Fruit fly (Drosophila melanogaster) Kc167 (cell line): ENCODE data around the gene CG5882.

Experiments
- Myc ChIP-seq: fragments of >200 bp; optimal IDR thresholded peaks from 2 replicates; lab custom pipeline; 2017; ENCODE audit warnings: missing external identifiers
- Sin3A ChIP-seq: fragments of >200 bp; optimal IDR thresholded peaks from 2 replicates; lab custom pipeline; 2018; ENCODE audit warnings: missing external identifiers
- h ChIP-seq: fragments of >200 bp; optimal IDR thresholded peaks from 3 replicates; lab custom pipeline; 2018; ENCODE audit warnings: missing external identifiers
- insv ChIP-seq: fragments of >200 bp; optimal IDR thresholded peaks from 3 replicates; lab custom pipeline; 2018; ENCODE audit warnings: missing external identifiers
- psq ChIP-seq: fragments of >200 bp; optimal IDR thresholded peaks from 2 replicates; lab custom pipeline; 2017; ENCODE audit warnings: missing external identifiers
- ttk ChIP-seq: sonication (Bioruptor generic); optimal IDR thresholded peaks from 2 replicates; lab custom pipeline; 2017; ENCODE audit warnings: missing external identifiers

The CG5882 gene

DNA sequence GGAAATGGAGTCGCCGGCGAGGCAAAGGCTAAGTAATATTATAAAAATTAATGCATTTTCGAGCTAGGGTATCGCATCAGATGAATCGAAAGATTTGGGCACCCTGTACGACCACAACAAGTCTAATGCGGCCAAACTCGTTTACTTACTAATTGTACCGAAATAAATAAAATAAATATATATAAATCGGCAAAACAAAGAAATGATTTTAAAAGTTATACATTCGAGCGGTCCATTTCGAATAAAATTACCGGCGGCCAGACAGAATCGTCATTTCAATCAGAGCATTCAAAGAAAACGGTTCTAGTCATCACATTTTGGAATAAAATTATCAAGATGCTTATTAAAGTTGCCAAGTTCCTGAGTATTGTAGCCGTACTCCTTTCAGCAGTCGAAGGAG, 25.6 kb upstream of the CG5882 start, which contains the start of gene CG14258:
TSS of gene CG14258 (plus strand) at position 301 of the 400 bp plus-strand sequence.
- no peak for TF ChIP-seq h (lab: Kevin White, UChicago)
- no peak for TF ChIP-seq Myc (lab: Kevin White, UChicago)
- TF ChIP-seq Sin3A, result no peak
- no peak for TF ChIP-seq ttk (lab: Kevin White, UChicago)
- TF ChIP-seq psq (lab: Kevin White, UChicago), result no peak
- no peak for TF ChIP-seq insv (lab: Kevin White, UChicago)

DNA sequence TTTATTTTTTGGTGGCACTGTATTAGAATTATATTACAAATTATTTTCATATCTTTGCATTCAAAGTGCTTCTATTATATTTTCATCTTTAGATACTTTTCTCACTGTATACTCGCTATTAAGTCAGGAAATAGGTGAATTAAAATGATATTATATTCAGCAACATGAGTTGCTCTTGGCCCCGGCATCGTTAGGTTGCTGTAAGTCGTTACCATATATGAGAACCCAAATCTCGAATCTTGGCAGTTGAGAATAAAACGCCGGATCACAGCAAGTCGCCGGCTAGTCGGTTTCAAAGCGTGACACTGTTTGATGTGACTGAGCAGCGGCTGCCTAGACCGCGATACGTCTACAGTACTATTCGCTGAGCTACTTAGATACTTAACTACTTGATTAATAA, 24.2 kb upstream of the CG5882 start, which contains the start of gene CG14259:
TSS of gene CG14259 (plus strand) at position 301 of the 400 bp plus-strand sequence.
- no peak for TF ChIP-seq ttk (lab: Kevin White, UChicago)
- TF ChIP-seq Sin3A, result no peak
- no peak for TF ChIP-seq insv (lab: Kevin White, UChicago)
- TF ChIP-seq Myc (lab: Kevin White, UChicago), result no peak
- no peak for TF ChIP-seq psq (lab: Kevin White, UChicago)
- no peak for TF ChIP-seq h (lab: Kevin White, UChicago)

DNA sequence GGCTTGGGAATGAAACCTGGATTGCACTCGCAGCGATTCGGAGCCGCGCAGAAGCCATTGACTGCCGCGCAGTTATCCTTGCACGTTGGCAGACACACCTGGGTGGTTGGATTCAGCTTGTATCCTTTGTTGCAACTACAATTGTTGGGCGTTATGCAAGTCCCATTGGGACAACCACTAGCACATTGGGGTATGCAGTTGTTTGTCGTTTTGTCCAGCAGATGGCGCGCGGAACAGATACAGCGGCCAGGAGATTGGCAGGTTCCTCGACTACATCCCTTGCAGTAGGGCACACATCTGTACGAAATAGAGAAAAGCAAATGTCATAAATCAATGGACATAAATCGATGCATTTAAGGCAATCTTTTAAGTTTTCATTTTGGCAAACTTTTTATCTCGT, 19.8 kb upstream of the CG5882 start:
- TF ChIP-seq Myc (lab: Kevin White, UChicago) (no peak), h (lab: Kevin White, UChicago) (no peak), insv (lab: Kevin White, UChicago) (no peak), ttk (lab: Kevin White, UChicago) (no peak), Sin3A (no peak), psq (lab: Kevin White, UChicago) (no peak)

DNA sequence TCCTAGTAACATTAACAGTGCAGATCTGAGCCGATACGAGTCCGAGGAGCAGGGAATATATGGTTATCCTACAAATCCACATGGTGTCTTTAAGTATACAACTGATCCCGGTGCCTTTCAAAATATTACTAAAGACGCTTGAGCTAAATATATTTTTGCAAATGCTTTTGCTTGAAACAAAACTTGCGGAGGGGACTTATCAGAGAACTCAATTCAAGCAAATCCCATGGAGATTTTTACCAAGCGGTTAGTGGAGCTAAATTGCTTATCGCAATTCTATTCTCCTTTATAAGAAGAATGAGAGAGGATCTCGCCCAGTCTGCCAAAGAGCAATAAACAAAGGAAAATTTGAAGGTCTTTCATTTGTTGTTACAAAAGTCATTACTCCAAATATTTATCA, 18.9 kb upstream of the CG5882 start, which contains the start of gene eater:
TSS of gene eater (minus strand) at position 101 of the 400 bp plus-strand sequence.
- no peak for TF ChIP-seq ttk (lab: Kevin White, UChicago)
- TF ChIP-seq psq (lab: Kevin White, UChicago), result no peak
- TF ChIP-seq h (lab: Kevin White, UChicago), result no peak

DNA sequence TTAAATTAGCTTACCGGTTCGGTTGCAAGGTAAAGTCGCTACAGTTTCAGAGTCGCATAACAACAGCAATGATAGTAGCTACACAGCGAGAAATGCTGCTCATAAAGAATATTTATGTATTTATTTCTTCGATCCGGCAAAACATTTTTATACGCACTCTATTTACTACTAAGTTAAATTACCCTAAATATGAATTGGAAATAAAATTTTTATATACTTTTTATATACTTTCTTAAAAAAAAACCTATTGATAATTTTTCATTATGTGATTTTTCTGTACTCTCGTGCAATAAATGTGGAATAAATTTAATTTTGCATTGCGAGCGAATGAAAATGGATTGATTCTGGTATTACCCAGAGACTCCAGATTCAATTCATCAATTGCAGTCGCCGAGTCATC, 17.5 kb upstream of the CG5882 start, which contains the start of gene Jhbp11:
TSS of gene Jhbp11 (plus strand) at position 301 of the 400 bp plus-strand sequence.
- TF ChIP-seq insv (lab: Kevin White, UChicago) (no peak), Myc (lab: Kevin White, UChicago) (no peak)

DNA sequence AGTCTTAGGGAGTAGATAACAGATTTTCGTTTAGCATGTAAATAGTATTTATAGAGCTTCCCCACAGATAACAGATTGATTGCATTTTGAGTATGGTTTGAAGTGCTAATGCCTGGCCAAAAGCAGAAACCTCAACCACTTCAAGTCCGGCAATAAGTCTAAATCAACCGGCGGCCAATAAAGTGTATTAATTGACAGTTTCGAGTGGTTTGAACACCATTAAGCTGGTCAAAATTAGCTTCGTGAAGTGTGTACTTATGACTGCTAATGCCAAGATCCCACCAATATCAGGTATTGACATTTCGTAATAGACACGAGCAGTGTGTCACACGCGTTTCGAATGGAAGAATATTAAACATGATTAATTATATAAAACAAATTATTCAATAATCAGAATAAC, 13.0 kb upstream of the CG5882 start:
- TF ChIP-seq ttk (lab: Kevin White, UChicago) (no peak), Myc (lab: Kevin White, UChicago) (no peak), psq (lab: Kevin White, UChicago) (no peak), Sin3A (no peak), h (lab: Kevin White, UChicago) (no peak), insv (lab: Kevin White, UChicago) (no peak)

DNA sequence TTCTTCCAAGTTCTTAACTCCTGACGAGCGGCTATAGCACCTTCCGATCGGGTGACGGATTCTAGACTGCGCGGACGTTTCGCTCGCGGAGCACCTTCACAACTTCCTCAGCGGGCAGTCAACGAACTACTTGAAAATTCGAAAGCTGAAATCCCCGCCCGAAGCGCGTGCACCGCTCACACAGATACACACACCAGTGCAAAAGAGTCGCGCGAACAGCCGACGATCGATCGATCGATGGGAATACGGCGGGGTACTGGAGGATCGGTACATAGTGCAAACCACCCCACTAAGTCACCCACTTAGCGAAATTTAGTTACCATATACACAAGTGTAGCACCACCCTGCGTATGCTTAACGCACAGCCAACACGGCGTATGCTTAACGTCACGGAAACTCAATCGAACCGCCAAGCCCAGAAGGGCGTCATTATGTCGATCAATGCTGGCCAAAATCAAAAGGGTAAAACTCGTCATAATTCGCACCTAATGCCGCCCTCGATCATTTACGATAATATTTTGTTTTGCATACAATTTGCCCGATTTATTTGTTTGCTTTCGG, 12.2 kb upstream of the CG5882 start, which contains the start of gene CAH9:
TSS of gene CAH9 (minus strand) at position 51 of the 561 bp plus-strand sequence.
- TF ChIP-seq h (lab: Kevin White, UChicago) (no peak), Myc (lab: Kevin White, UChicago) (no peak)

DNA sequence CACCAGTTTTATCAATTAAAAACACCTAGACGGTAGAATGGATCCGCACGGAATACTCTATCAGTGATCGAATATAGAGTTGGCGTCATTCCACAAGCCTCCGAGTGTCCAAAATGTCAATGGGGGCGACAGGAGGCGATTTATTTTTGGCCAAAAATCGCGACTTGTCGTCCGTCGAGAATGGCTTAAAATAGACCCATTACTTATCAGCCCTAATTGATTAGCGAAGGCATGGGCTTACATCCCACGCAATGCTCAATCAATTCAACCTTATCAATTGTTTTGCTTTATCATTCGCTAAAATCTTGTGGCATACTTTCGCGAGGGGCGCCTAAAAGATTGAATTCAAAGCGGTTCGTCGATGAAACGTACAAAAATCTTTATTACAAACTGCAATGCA, 10.3 kb upstream of the CG5882 start:
- TF ChIP-seq Sin3A, result no peak
- no peak for TF ChIP-seq h (lab: Kevin White, UChicago)
- no peak for TF ChIP-seq psq (lab: Kevin White, UChicago)
- TF ChIP-seq Myc (lab: Kevin White, UChicago), result no peak
- TF ChIP-seq insv (lab: Kevin White, UChicago), result no peak
- no peak for TF ChIP-seq ttk (lab: Kevin White, UChicago)

DNA sequence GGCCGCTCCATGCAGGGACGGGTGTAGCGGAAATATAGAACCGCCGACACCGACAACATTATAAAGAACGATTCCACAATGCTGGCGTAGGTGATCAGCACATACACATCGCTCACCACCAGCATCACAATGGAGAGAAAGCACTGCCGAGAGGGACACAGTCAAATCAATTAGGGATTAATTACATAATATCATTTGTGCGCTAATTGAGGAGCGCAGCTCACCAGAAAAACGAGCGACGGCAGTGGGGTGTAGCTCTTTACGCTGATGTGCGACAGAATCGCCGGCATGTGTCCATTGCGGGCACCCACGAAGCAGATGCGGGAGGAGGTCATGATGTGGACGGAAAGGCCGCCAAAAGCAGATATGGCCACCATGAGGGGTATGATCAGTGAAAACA, 9.0 kb upstream of the CG5882 start:
- TF ChIP-seq h (lab: Kevin White, UChicago), result no peak
- TF ChIP-seq Sin3A, result no peak
- TF ChIP-seq psq (lab: Kevin White, UChicago), result no peak
- TF ChIP-seq insv (lab: Kevin White, UChicago), result no peak
- TF ChIP-seq Myc (lab: Kevin White, UChicago), result no peak
- no peak for TF ChIP-seq ttk (lab: Kevin White, UChicago)

DNA sequence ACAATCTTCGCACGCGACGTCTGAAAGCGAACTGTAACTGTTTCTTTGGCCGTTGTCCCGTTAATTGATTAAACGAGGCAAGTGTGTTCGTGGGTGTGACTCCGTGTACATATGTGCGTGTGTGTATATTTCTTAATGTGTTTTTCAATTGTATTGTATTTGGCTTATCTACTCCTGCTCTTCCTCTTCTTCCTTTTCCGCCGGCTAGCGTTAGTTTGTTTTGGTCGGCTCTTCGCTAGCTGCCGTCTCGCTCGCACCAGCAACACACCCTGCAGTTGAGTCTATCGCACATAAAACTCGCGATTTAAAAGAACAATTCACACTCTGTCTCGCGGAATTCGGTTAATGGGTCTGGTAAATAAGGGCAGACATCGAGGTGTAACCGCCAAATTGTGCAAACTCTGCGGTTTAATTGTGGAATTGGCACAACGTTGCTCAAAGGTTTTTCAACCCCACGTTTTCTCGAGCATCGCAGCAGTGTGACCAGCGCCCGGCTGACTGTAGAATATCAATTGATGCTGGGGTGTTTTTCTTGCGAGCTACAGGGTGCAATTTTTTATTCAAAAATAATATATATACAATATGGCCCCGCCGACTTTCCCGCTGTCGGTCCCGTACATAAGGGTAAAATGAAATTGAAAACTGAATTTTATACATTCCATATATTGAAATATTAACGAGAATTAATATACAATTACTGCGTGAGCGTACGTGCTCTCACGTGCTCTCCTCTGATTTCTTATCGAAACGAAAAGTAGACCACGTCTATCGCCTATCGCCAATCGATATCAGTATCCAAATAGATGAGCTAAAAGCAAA, 6.5 kb upstream of the CG5882 start, which contains the start of the genes gb and CG5815:
TSS of gene gb (minus strand) at position 487 of the 819 bp plus-strand sequence.
TSS of gene CG5815 (plus strand) at position 783 of the 819 bp plus-strand sequence.
- TF ChIP-seq psq (lab: Kevin White, UChicago) (no peak), ttk (lab: Kevin White, UChicago) (no peak), insv (lab: Kevin White, UChicago) (no peak)

DNA sequence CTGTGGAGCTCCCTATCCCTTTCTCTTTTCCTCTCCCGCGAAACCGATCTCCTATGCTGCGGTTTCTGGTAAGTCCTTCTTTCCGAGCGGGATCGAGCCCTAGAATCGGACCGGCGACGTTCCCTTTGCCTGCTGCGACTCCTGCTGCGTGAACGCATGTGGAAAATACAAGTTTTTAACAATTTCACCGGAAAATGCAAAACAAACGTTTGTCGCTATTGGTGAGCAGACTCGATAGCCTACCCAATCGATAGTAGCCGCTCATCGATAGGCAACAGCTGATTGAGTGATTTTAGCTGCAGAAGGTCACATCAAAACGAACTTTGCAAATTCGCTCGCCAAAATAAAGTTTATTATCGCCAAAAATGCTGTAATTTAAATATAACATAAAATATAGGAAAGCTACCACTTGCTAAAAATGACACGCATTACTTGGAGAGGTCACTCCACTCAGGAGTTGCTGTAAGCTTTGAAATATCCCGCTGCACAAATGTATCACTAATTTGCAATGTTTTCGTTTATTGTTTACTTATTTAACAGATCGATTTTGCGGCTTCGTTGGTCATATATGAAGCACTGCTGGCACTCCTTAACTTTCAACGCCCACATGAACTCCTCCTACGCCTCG, 1.9 kb upstream of the CG5882 start, which contains the start of the genes CG6066 and CG5880:
TSS of gene CG6066 (minus strand) at position 243 of the 628 bp plus-strand sequence.
TSS of gene CG5880 (plus strand) at position 281 of the 628 bp plus-strand sequence.
- TF ChIP-seq h (lab: Kevin White, UChicago) (no peak), insv (lab: Kevin White, UChicago) (no peak), Sin3A (no peak), ttk (lab: Kevin White, UChicago) (no peak), Myc (lab: Kevin White, UChicago) (no peak), psq (lab: Kevin White, UChicago) (no peak)
